Worm (Caenorhabditis elegans): ENCODE measurements around the gene T07C4.12.

ce11 chrIII:10362920-10363319 is 30.5 kb upstream of the T07C4.12 start:
- TF ChIP-seq unc-62 (GFP tag; optimal IDR thresholded peaks at IDR 0.05) (no peak), unc-39 (tag; optimal IDR thresholded peaks at IDR 0.05) (no peak), elt-3 (tag; optimal IDR thresholded peaks at IDR 0.05) (no peak), lin-13 (GFP tag; optimal IDR thresholded peaks at IDR 0.05) (no peak), peb-1 (tag; optimal IDR thresholded peaks at IDR 0.05) (no peak), fos-1 (tag; optimal IDR thresholded peaks at IDR 0.05) (no peak), unc-55 (GFP tag; optimal IDR thresholded peaks at IDR 0.05) (no peak), ztf-4 (tag; optimal IDR thresholded peaks at IDR 0.05) (no peak)

Measured in whole organism, L2 larva.